Worm (Caenorhabditis elegans) whole organism, L1 larva: ENCODE measurements around the gene C01G10.1.
A peak's percentile ranks its signal among the peaks of the same experiment; 100 is the strongest.

Source experiments
- alr-1 ChIP-seq: fragments of 200-800 bp; sonication (Bioruptor generic); optimal IDR thresholded peaks from 2 replicates; lab custom pipeline; 2018; ENCODE audit warnings: borderline replicate concordance, mild to moderate bottlenecking, missing genetic modification characterization, missing compliant biosample characterization
- ama-1 ChIP-seq: fragments of 150-350 bp; optimal IDR thresholded peaks from 2 replicates; lab custom pipeline; 2014
- blmp-1 ChIP-seq: fragments of 150-350 bp; optimal IDR thresholded peaks from 2 replicates; lab custom pipeline; 2014; ENCODE audit warnings: missing biosample characterization, missing genetic modification characterization
- ceh-63 ChIP-seq: fragments of 200-800 bp; sonication (Bioruptor generic); optimal IDR thresholded peaks from 2 replicates; lab custom pipeline; 2018; ENCODE audit warnings: mild to moderate bottlenecking, missing genetic modification characterization, missing compliant biosample characterization
- ceh-8 ChIP-seq: fragments of 200-800 bp; sonication (Bioruptor generic); optimal IDR thresholded peaks from 2 replicates; lab custom pipeline; 2018; ENCODE audit warnings: mild to moderate bottlenecking, missing genetic modification characterization, moderate library complexity, missing compliant biosample characterization
- ceh-82 ChIP-seq, 3 experiments: fragments of 150-350 bp in 1 of 3; sonication (generic microtip) in 2 of 3; optimal IDR thresholded peaks; 2 replicates each; lab custom pipeline; 2014 to 2017; ENCODE audit warnings: missing biosample characterization in 3 of 3, missing genetic modification characterization in 3 of 3
- ceh-90 ChIP-seq: sonication (generic microtip); optimal IDR thresholded peaks from 2 replicates; lab custom pipeline; 2016; ENCODE audit warnings: missing genetic modification characterization, missing compliant biosample characterization
- dsc-1 ChIP-seq: sonication (generic microtip); optimal IDR thresholded peaks from 2 replicates; lab custom pipeline; 2016; ENCODE audit warnings: mild to moderate bottlenecking, missing genetic modification characterization, missing compliant biosample characterization
- efl-1 ChIP-seq, 4 experiments: fragments of 150-350 bp; optimal IDR thresholded peaks in 3 of 4; peaks in 1 of 4; 1 replicate in 1 of 4; 2 replicates in 3 of 4; lab custom pipeline; 2014; ENCODE audit warnings: missing biosample characterization in 2 of 4, missing genetic modification characterization in 2 of 4, missing genetic modification reagents in 2 of 4
- efl-3 ChIP-seq: fragments of 200-800 bp; sonication (Bioruptor generic); optimal IDR thresholded peaks from 2 replicates; lab custom pipeline; 2018; ENCODE audit warnings: mild to moderate bottlenecking, missing genetic modification characterization, missing compliant biosample characterization
- elt-2 ChIP-seq: sonication (generic microtip); optimal IDR thresholded peaks from 2 replicates; lab custom pipeline; 2016; ENCODE audit warnings: missing genetic modification characterization, mild to moderate bottlenecking, inconsistent platforms, missing compliant biosample characterization, missing genetic modification reagents
- fkh-10 ChIP-seq: sonication (generic microtip); optimal IDR thresholded peaks from 2 replicates; lab custom pipeline; 2017; ENCODE audit warnings: missing biosample characterization, missing genetic modification reagents, missing genetic modification characterization
- fkh-8 ChIP-seq: sonication (generic microtip); optimal IDR thresholded peaks from 2 replicates; lab custom pipeline; 2016; ENCODE audit warnings: mild to moderate bottlenecking, missing genetic modification characterization, missing compliant biosample characterization
- grh-1 ChIP-seq: fragments of 200-800 bp; sonication (Bioruptor generic); IDR thresholded peaks from 2 replicates; pipeline ENCODE4 v1.3.6; 2022; ENCODE audit warnings: missing genetic modification reagents, missing genetic modification characterization, missing compliant biosample characterization
- hlh-17 ChIP-seq: fragments of 200-800 bp; sonication (Bioruptor generic); optimal IDR thresholded peaks from 2 replicates; lab custom pipeline; 2018; ENCODE audit warnings: missing genetic modification characterization, mild to moderate bottlenecking, missing compliant biosample characterization, moderate library complexity, borderline replicate concordance
- hlh-4 ChIP-seq: sonication (generic microtip); optimal IDR thresholded peaks from 2 replicates; lab custom pipeline; 2016; ENCODE audit warnings: mild to moderate bottlenecking, missing genetic modification characterization, missing compliant biosample characterization
- hpl-2 ChIP-seq: fragments of 150-350 bp; optimal IDR thresholded peaks from 2 replicates; lab custom pipeline; 2014; ENCODE audit warnings: missing biosample characterization, missing genetic modification reagents, missing genetic modification characterization
- isw-1 ChIP-seq: fragments of 200-800 bp; sonication (Bioruptor generic); IDR thresholded peaks from 2 replicates; pipeline ENCODE4 v1.3.6; 2022; ENCODE audit warnings: missing genetic modification characterization, missing compliant biosample characterization
- lin-14 ChIP-seq: fragments of 200-800 bp; sonication (Bioruptor generic); optimal IDR thresholded peaks from 2 replicates; lab custom pipeline; 2018; ENCODE audit warnings: mild to moderate bottlenecking, missing genetic modification characterization, moderate library complexity, missing compliant biosample characterization
- lin-35 ChIP-seq, 2 experiments: fragments of 150-350 bp; optimal IDR thresholded peaks; 2 replicates each; lab custom pipeline; 2014; ENCODE audit warnings: missing biosample characterization in 2 of 2, missing genetic modification characterization in 2 of 2, missing genetic modification reagents in 2 of 2
- lir-3 ChIP-seq: sonication (generic microtip); optimal IDR thresholded peaks from 2 replicates; lab custom pipeline; 2016; ENCODE audit warnings: mild to moderate bottlenecking, missing genetic modification characterization, moderate library complexity, missing compliant biosample characterization; ENCODE audit not compliant: poor library complexity
- lsy-2 ChIP-seq, 2 experiments: fragments of 150-350 bp; optimal IDR thresholded peaks; 2 replicates each; lab custom pipeline; 2014; ENCODE audit warnings: missing biosample characterization in 2 of 2, missing genetic modification characterization in 2 of 2
- mdl-1 ChIP-seq, 2 experiments: fragments of 150-350 bp; optimal IDR thresholded peaks; 2 replicates each; lab custom pipeline; 2014 to 2017; ENCODE audit warnings: missing biosample characterization in 2 of 2, missing genetic modification characterization in 2 of 2, inconsistent platforms in 1 of 2
- mef-2 ChIP-seq: fragments of 150-350 bp; optimal IDR thresholded peaks from 2 replicates; lab custom pipeline; 2014; ENCODE audit warnings: missing biosample characterization, missing genetic modification characterization
- mep-1 ChIP-seq: fragments of 150-350 bp; optimal IDR thresholded peaks from 2 replicates; lab custom pipeline; 2014; ENCODE audit warnings: missing biosample characterization, missing genetic modification characterization
- nhr-11 ChIP-seq: fragments of 150-350 bp; optimal IDR thresholded peaks from 2 replicates; lab custom pipeline; 2014; ENCODE audit warnings: missing biosample characterization, missing genetic modification characterization
- nhr-19 ChIP-seq: fragments of 200-800 bp; sonication (Bioruptor generic); conservative IDR thresholded peaks from 2 replicates; pipeline ENCODE4 v1.3.6; 2022; ENCODE audit warnings: missing genetic modification characterization, missing compliant biosample characterization
- nhr-47 ChIP-seq: sonication (generic microtip); optimal IDR thresholded peaks from 2 replicates; lab custom pipeline; 2016; ENCODE audit warnings: mild to moderate bottlenecking, missing genetic modification characterization, moderate library complexity, missing compliant biosample characterization
- nhr-76 ChIP-seq: sonication (generic microtip); optimal IDR thresholded peaks from 2 replicates; lab custom pipeline; 2017; ENCODE audit warnings: missing biosample characterization, missing genetic modification characterization
- nhr-77 ChIP-seq: fragments of 150-350 bp; optimal IDR thresholded peaks from 2 replicates; lab custom pipeline; 2014; ENCODE audit warnings: missing biosample characterization, missing genetic modification characterization
- nhr-85 ChIP-seq: sonication (generic microtip); peaks from one replicate; lab custom pipeline; 2016; ENCODE audit warnings: missing genetic modification characterization, inconsistent platforms, missing compliant biosample characterization
- nhr-90 ChIP-seq: sonication (generic microtip); optimal IDR thresholded peaks from 2 replicates; lab custom pipeline; 2016; ENCODE audit warnings: mild to moderate bottlenecking, missing genetic modification characterization, missing compliant biosample characterization; ENCODE audit not compliant: poor library complexity
- pag-3 ChIP-seq: sonication (generic microtip); optimal IDR thresholded peaks from 2 replicates; lab custom pipeline; 2017; ENCODE audit warnings: missing genetic modification characterization, mild to moderate bottlenecking, missing compliant biosample characterization, antibody characterized with exemption, borderline replicate concordance; ENCODE audit not compliant: insufficient read depth
- pax-3 ChIP-seq: fragments of 200-800 bp; sonication (Bioruptor generic); optimal IDR thresholded peaks from 2 replicates; lab custom pipeline; 2018; ENCODE audit warnings: mild to moderate bottlenecking, missing genetic modification characterization, moderate library complexity, missing compliant biosample characterization
- pqm-1 ChIP-seq: sonication (generic microtip); optimal IDR thresholded peaks from 3 replicates; lab custom pipeline; 2017; ENCODE audit warnings: missing biosample characterization, missing genetic modification characterization
- rnt-1 ChIP-seq: sonication (generic microtip); optimal IDR thresholded peaks from 2 replicates; lab custom pipeline; 2016; ENCODE audit warnings: mild to moderate bottlenecking, missing genetic modification characterization, moderate library complexity, missing compliant biosample characterization
- skn-1 ChIP-seq: fragments of 150-350 bp; optimal IDR thresholded peaks from 2 replicates; lab custom pipeline; 2014; ENCODE audit warnings: missing biosample characterization, missing genetic modification characterization
- sptf-1 ChIP-seq: fragments of 150-350 bp; optimal IDR thresholded peaks from 2 replicates; lab custom pipeline; 2014; ENCODE audit warnings: missing biosample characterization, missing genetic modification characterization
- swsn-7 ChIP-seq: sonication (generic microtip); optimal IDR thresholded peaks from 2 replicates; lab custom pipeline; 2016; ENCODE audit warnings: missing genetic modification characterization, missing compliant biosample characterization
- tbx-2 ChIP-seq: sonication (generic microtip); optimal IDR thresholded peaks from 2 replicates; lab custom pipeline; 2016; ENCODE audit warnings: missing genetic modification characterization, missing compliant biosample characterization
- tlp-1 ChIP-seq: fragments of 150-350 bp; optimal IDR thresholded peaks from 2 replicates; lab custom pipeline; 2014; ENCODE audit warnings: missing biosample characterization, missing genetic modification characterization
- unc-130 ChIP-seq: fragments of 150-350 bp; optimal IDR thresholded peaks from 2 replicates; lab custom pipeline; 2017; ENCODE audit warnings: missing biosample characterization, missing genetic modification characterization, inconsistent platforms
- unc-30 ChIP-seq: sonication (generic microtip); optimal IDR thresholded peaks from 2 replicates; lab custom pipeline; 2017; ENCODE audit warnings: missing biosample characterization, missing genetic modification characterization
- unc-86 ChIP-seq: sonication (generic microtip); optimal IDR thresholded peaks from 2 replicates; lab custom pipeline; 2016; ENCODE audit warnings: missing genetic modification characterization, missing compliant biosample characterization
- unc-98 ChIP-seq: fragments of 200-800 bp; sonication (Bioruptor generic); IDR thresholded peaks from 2 replicates; pipeline ENCODE4 v1.3.6; 2022; ENCODE audit warnings: missing genetic modification characterization, missing compliant biosample characterization
- xbp-1 ChIP-seq: sonication (generic microtip); optimal IDR thresholded peaks from 2 replicates; lab custom pipeline; 2016; ENCODE audit warnings: missing genetic modification characterization, missing compliant biosample characterization
- zag-1 ChIP-seq: fragments of 150-350 bp; optimal IDR thresholded peaks from 2 replicates; lab custom pipeline; 2014; ENCODE audit warnings: missing biosample characterization, missing genetic modification characterization
- zip-4 ChIP-seq: fragments of 200-800 bp; sonication (Bioruptor generic); optimal IDR thresholded peaks from 2 replicates; lab custom pipeline; 2018; ENCODE audit warnings: mild to moderate bottlenecking, missing genetic modification characterization, moderate library complexity, missing compliant biosample characterization
- ztf-11 ChIP-seq, 2 experiments: sonication (generic microtip); optimal IDR thresholded peaks; 2 replicates each; lab custom pipeline; 2016 to 2017; ENCODE audit warnings: missing genetic modification characterization in 2 of 2, missing biosample characterization in 1 of 2, missing compliant biosample characterization in 1 of 2
- ztf-4 ChIP-seq: fragments of 150-350 bp; optimal IDR thresholded peaks from 2 replicates; lab custom pipeline; 2014; ENCODE audit warnings: missing biosample characterization, missing genetic modification characterization

Gene C01G10.1

DNA sequence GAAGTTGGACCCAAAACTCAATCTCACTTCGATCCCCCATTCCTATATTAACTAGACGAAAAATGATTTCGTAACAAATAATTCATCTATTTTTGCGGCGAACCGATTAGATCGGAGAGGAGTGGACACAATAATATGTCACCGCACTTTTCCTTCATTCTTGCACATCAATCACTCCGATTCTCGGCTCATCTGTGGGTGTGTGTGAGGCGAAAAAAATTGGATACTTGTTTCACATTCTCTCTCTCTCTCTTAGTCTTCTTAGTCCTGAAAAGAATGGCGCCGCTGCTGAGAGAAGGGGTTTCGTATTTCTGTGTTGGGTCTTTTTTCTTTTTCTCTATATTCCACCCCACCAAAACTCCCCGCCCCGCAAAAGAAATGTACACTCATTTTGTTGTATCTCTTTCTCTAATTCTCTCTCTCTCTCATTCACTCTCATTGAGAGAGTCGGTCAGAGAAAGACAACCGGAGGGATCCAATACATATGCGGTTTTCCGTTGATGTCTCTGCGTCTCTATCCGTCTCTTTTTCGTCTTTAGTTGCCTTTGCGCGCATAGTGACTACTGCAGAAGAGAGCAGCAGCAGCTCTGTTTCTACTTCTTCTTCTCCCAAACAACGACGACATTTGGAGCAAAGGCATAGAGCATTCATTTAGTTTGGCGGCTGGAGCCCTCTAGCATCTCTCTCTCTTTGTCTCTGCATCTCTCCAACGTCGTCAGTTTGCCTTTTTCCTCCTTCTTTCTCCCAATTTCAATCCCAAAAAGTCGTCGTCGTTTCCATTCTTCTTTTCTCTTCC lies 28.3 kb upstream of the C01G10.1 start, which contains the start of gene unc-76 (continued):
- TF ChIP-seq lin-14 (peak; percentile 99), fkh-10 (GFP tag; lab: Kevin White, UChicago) (peak; percentile 56), tbx-2 (tag; lab: Kevin White, UChicago) (peak; percentile 91), hlh-4 (tag; lab: Kevin White, UChicago) (no peak), elt-2 (tag; lab: Kevin White, UChicago) (no peak), ceh-8 (peak; percentile 58), mdl-1 (tag; optimal IDR thresholded peaks at IDR 0.05; lab: Kevin White, UChicago) (peak in 1 of 2 experiments; percentile 50), blmp-1 (tag; lab: Kevin White, UChicago) (peak; percentile 36), lsy-2 (tag; optimal IDR thresholded peaks at IDR 0.05; lab: Kevin White, UChicago) (peak; percentile 76 to 87), zip-4 (GFP tag; lab: Kevin White, UChicago) (no peak), hlh-17 (no peak), nhr-19 (peak; percentile 81), ztf-11 (tag; optimal IDR thresholded peaks at IDR 0.05; lab: Kevin White, UChicago) (peak in 1 of 2 experiments; percentile 58), alr-1 (tag; lab: Kevin White, UChicago) (no peak), lin-35 (GFP tag; optimal IDR thresholded peaks at IDR 0.05; lab: Kevin White, UChicago) (peak; percentile 38 to 70), nhr-76 (tag; lab: Kevin White, UChicago) (no peak), isw-1 (GFP tag; lab: Robert Waterston, UW) (peak; percentile 68), pag-3 (tag; lab: Kevin White, UChicago) (no peak), nhr-11 (tag; lab: Kevin White, UChicago) (peak; percentile 63), pqm-1 (no peak), unc-130 (peak; percentile 19), zag-1 (tag; lab: Kevin White, UChicago) (peak; percentile 91), mef-2 (tag; lab: Kevin White, UChicago) (peak; percentile 55), ceh-90 (no peak), ama-1 (lab: Kevin White, UChicago) (no peak), unc-30 (tag; lab: Kevin White, UChicago) (no peak), unc-86 (peak; percentile 92), skn-1 (peak; percentile 20), nhr-90 (tag; lab: Kevin White, UChicago) (peak; percentile 13), sptf-1 (tag; lab: Kevin White, UChicago) (no peak), dsc-1 (tag; lab: Kevin White, UChicago) (peak; percentile 89), ztf-4 (tag; lab: Kevin White, UChicago) (peak; percentile 53), swsn-7 (tag; lab: Kevin White, UChicago) (peak; percentile 90), pax-3 (tag; lab: Kevin White, UChicago) (peak; percentile 88), hpl-2 (GFP tag; lab: Kevin White, UChicago) (no peak), grh-1 (no peak), lir-3 (tag; lab: Kevin White, UChicago) (peak; percentile 81), tlp-1 (tag; lab: Kevin White, UChicago) (no peak), mep-1 (tag; lab: Kevin White, UChicago) (peak; percentile 92), ceh-82 (tag; optimal IDR thresholded peaks at IDR 0.05; lab: Kevin White, UChicago) (peak; percentile 49 to 84 (median 70)), nhr-77 (tag; lab: Kevin White, UChicago) (peak; percentile 71), ceh-63 (GFP tag; lab: Kevin White, UChicago) (no peak), nhr-47 (peak; percentile 88), xbp-1 (tag; lab: Kevin White, UChicago) (peak; percentile 80), unc-98 (GFP tag; lab: Robert Waterston, UW) (no peak), rnt-1 (peak; percentile 95), efl-1 (optimal IDR thresholded peaks at IDR 0.05; lab: Kevin White, UChicago) (peak; percentile 76 to 80), efl-1 (GFP tag; optimal IDR thresholded peaks at IDR 0.05 in 1 of 2; lab: Kevin White, UChicago) (peak; percentile 52 to 94), nhr-85 (tag; lab: Kevin White, UChicago) (peak; percentile 88), efl-3 (GFP tag; lab: Kevin White, UChicago) (no peak), fkh-8 (tag; lab: Kevin White, UChicago) (peak; percentile 95)
